Fruit fly (Drosophila melanogaster) whole organism, larva: ENCODE measurements around the gene sll.

Source experiments
- noc ChIP-seq: fragments of 200-800 bp; sonication (Bioruptor generic); optimal IDR thresholded peaks from 3 replicates; lab custom pipeline; 2019; ENCODE audit warnings: missing biosample characterization, mild to moderate bottlenecking, missing genetic modification characterization, moderate library complexity

sll gene

dm6 chr3R:17605872-17606271 is at the start of gene sll:
sll (plus strand) TSS chr3R:17606106.
- no peak for TF ChIP-seq noc (tag; lab: Kevin White, UChicago)

DNA sequence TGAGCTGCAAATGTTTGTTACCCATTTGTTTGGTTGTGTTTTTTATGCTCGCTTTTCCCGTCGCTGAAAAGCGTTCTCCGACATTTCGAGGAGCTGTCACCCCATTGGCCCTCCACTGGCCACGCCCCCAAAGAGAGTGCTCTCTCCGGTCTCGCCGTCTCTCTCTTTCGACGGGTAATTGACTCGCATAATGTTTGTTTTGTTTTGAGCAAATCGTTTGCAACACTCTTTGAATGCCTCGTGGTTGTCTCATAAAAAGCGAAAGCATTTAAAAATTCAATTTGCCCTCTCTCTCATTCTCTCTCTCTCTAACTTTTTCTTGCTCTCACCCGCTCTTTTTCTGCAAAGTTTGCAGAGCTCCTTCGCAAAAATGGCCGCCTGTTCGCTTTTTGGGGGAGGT is 48.4 kb upstream of the sll start:
- no peak for TF ChIP-seq noc (tag; lab: Kevin White, UChicago)

- no peak for TF ChIP-seq noc (tag; lab: Kevin White, UChicago)
Measured at dm6 chr3R:17558630-17559029, 47.3 kb upstream of the sll start, which contains the start of gene Hmx. Hmx (plus strand) TSS chr3R:17558930.

- no peak for TF ChIP-seq noc (tag; lab: Kevin White, UChicago)
Measured at dm6 chr3R:17561175-17561574, 44.7 kb upstream of the sll start.

dm6 chr3R:17564837-17565236 is 41.1 kb upstream of the sll start:
- TF ChIP-seq noc (tag; lab: Kevin White, UChicago), result no peak

- TF ChIP-seq noc (tag; lab: Kevin White, UChicago), result no peak
Measured at dm6 chr3R:17566619-17567489, 39.1 kb upstream of the sll start.

DNA sequence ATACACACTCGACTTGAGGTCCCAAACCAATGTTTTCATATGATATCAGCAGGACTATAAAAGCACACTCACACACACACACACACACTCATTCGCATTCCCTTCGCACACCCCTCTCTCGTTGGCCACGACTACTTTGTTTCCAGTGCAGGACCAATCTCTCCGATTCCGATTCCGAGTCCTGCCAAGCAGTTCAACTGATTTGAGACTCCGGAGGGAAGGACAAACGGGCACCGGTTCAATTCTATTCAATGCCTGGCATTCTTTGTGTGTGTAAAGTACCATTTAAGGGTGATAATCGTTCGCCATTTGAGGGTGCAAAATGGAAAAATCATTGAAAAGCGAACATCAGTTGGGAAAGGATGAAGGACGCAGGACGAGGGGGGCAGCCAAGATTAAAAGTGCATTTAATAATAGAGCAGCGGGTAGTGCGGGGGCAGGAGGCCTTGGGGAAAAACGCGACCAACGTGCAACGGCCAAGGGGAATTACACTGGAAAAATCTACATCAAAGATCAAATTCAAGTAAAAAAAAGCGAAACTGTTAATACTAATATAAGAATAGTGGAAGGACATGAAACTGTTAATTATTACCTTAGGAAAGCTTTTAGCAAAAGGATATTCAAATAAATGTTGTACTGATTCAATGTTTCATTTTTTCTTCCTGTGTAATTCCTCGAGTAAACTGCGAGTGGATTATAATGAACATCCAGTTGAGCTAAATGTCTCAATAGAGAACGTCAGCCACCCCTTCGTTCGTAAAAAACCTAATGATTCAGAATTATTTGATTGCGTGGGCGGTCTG is 22.0 kb upstream of the sll start:
- TF ChIP-seq noc (tag; lab: Kevin White, UChicago), result no peak

- TF ChIP-seq noc (tag; lab: Kevin White, UChicago), result no peak
Measured at dm6 chr3R:17588805-17589204, 17.1 kb upstream of the sll start.

DNA sequence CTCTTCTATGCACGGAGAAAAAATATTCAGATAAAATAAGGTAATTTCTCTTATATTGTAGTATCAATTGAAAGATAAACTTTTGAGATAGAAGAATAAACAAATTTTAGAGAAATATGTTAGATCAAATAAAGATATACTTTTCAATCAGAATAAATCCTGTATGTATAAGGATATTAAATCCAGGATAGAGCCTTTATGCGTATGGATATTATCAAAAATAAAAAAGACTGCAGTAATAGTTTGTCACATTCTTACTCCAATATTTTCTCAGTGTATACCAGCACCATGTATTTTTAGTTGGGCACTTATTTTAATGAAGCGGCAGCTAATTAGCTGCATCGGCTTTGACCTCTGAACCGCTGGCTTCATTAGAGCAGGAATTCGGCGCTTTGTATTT is 14.1 kb upstream of the sll start:
- no peak for TF ChIP-seq noc (tag; lab: Kevin White, UChicago)

- no peak for TF ChIP-seq noc (tag; lab: Kevin White, UChicago)
Measured at dm6 chr3R:17593470-17593869, 12.4 kb upstream of the sll start.

DNA sequence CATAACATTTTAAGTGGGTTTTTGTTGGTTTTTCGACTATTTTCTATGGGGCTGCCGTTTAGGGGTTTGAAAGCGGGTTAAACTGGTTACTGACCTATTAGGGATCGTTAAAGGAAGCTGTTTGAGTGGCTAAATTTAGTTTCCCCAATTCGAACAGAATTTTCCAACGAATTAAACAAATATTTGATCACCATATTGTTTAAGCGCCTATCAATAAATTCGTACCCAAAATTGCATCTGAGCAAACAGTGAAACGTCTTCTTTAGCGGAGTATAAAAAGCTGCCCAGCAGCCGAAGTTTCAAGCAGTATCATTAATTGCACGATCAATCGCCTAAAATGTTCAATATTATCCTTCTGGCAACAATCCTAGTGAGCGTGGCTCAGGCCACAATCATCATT is 11.8 kb upstream of the sll start, which contains the start of gene Sgs5bis:
Gene Sgs5bis (plus strand): TSS at position 301 of the 400 bp plus-strand sequence.
- no peak for TF ChIP-seq noc (tag; lab: Kevin White, UChicago)

DNA sequence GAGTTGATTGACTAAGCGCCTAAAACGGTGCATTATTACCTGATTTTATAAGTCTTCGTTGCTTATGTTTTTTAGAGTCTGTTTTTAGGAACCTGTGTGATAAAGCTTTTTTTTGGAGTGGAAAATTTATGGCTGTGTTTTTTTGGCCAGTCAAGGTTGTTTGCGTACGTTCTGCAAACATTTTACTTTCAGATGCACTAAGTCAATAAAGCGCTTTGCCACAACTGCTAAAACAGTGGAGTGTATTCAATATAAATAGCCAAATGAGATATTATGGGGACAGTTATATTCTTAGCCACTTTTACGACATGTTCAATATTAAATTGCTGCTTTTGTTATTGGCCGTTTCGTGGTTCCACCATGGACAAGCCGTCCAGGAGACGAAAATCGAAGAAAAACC is 10.8 kb upstream of the sll start, which contains the start of gene Sgs5:
Gene Sgs5 (plus strand): TSS at position 279 of the 400 bp plus-strand sequence.
- TF ChIP-seq noc (tag; lab: Kevin White, UChicago), result no peak

dm6 chr3R:17596236-17596635 is 9.7 kb upstream of the sll start, which contains the start of gene CG7606:
CG7606 (plus strand) TSS chr3R:17596536.
- TF ChIP-seq noc (tag; lab: Kevin White, UChicago), result no peak

DNA sequence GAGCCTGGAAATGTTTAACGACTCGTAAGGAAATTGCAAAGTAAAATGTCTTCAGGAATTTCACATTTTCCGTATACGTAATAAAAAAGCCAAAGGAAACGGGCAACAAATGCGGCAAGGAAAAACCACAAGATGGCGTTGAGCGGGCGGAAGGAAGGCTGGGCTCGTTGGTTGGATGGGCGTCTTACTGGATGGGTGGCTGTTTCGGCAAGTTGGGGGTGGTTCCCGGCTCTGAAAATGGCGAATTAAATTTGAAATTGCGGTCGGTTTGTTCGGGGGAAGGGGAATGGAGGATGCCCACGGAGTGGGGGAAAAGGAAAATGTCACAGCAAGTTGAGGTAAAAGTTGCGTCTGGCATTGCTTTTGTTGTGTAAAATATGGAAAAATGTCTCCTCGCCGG is 6.2 kb upstream of the sll start:
- no peak for TF ChIP-seq noc (tag; lab: Kevin White, UChicago)

DNA sequence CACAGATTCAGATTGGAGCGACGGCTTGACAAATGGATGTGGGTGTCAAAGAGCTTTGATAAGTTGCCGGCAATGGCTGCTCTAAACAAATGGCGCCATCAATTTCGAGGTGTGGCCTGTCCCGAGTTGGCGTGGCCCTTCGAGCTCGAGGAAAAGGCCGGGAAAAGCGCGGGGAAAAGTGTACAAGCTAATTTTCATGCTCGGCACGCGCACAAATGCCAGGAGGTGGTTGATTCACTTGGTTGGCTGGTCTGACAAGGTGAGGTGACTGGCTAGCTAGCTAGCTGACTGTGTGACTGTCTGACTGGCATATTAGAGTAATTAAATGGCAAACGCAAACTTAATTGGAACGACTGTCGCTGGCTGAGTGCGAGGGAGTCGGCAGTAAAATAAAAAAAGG is 4.0 kb upstream of the sll start:
- TF ChIP-seq noc (tag; lab: Kevin White, UChicago), result no peak

DNA sequence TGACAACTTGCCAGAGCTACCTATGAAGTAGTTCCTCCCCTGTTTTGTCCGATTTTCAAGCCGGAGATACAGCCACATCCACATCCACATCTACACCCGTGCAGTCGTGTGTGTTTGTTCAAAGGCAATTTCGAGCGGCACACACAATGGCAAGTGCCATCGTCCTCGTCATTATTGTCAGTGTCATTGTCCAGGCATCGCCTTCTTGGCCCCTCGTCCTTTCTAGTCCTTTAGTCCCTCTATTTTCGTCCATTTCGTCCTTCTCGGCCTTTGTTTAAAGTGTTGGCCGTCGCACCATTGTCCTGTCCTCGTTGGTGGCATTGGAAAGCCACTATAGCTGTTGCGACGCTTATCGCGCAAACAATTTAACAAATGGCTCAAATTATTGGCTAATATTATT is 2.9 kb upstream of the sll start:
- no peak for TF ChIP-seq noc (tag; lab: Kevin White, UChicago)
